Fruit fly (Drosophila melanogaster) whole organism, embryonic: ENCODE data around the gene alpha-PheRS.

Experiments used
- Bdp1 ChIP-seq: fragments of 200-800 bp; sonication (Bioruptor generic); optimal IDR thresholded peaks from 3 replicates; lab custom pipeline; 2016; ENCODE audit warnings: missing biosample characterization, missing genetic modification characterization
- CG10543 ChIP-seq: fragments of 200-800 bp; sonication (Bioruptor generic); optimal IDR thresholded peaks from 3 replicates; lab custom pipeline; 2017; ENCODE audit warnings: missing biosample characterization, mild to moderate bottlenecking, missing genetic modification characterization, moderate library complexity
- CG15514 ChIP-seq: fragments of 200-800 bp; sonication (Bioruptor generic); optimal IDR thresholded peaks from 3 replicates; lab custom pipeline; 2017; ENCODE audit warnings: missing biosample characterization, missing genetic modification characterization, mild to moderate bottlenecking, moderate library complexity, missing genetic modification reagents
- CG17328 ChIP-seq: fragments of 200-800 bp; sonication (Bioruptor generic); IDR thresholded peaks from 2 replicates; pipeline ENCODE4 v1.3.6; 2022; ENCODE audit warnings: missing biosample characterization, missing genetic modification characterization
- CG2129 ChIP-seq: fragments of 200-800 bp; sonication (Bioruptor generic); IDR thresholded peaks from 2 replicates; pipeline ENCODE4 v1.3.6; 2022; ENCODE audit warnings: missing biosample characterization, missing genetic modification characterization; ENCODE audit not compliant: partially characterized antibody
- CG3163 ChIP-seq: fragments of 200-800 bp; sonication (Bioruptor generic); optimal IDR thresholded peaks from 3 replicates; lab custom pipeline; 2016; ENCODE audit warnings: missing biosample characterization, missing genetic modification characterization
- CG34376 ChIP-seq: fragments of 200-800 bp; sonication (Bioruptor generic); optimal IDR thresholded peaks from 2 replicates; lab custom pipeline; 2018; ENCODE audit warnings: missing biosample characterization, mild to moderate bottlenecking, missing genetic modification characterization
- CG5180 ChIP-seq: fragments of 200-800 bp; sonication (Bioruptor generic); optimal IDR thresholded peaks from 3 replicates; lab custom pipeline; 2017; ENCODE audit warnings: missing biosample characterization, missing genetic modification characterization, mild to moderate bottlenecking, moderate library complexity, missing genetic modification reagents
- CG5953 ChIP-seq: fragments of 200-800 bp; sonication (Bioruptor generic); IDR thresholded peaks from 2 replicates; pipeline ENCODE4 v1.3.6; 2022; ENCODE audit warnings: missing biosample characterization, missing genetic modification characterization
- CG6791 ChIP-seq: fragments of 200-800 bp; sonication (Bioruptor generic); IDR thresholded peaks from 3 replicates; pipeline ENCODE4 v1.3.6; 2022; ENCODE audit warnings: missing biosample characterization, missing genetic modification characterization; ENCODE audit not compliant: partially characterized antibody
- CG8281 ChIP-seq: fragments of 200-800 bp; sonication (Bioruptor generic); optimal IDR thresholded peaks from 2 replicates; lab custom pipeline; 2018; ENCODE audit warnings: missing biosample characterization, mild to moderate bottlenecking, missing genetic modification characterization, moderate library complexity
- Chrac-16 ChIP-seq: fragments of 200-800 bp; sonication (Bioruptor generic); optimal IDR thresholded peaks from 3 replicates; lab custom pipeline; 2016; ENCODE audit warnings: missing biosample characterization, missing genetic modification characterization
- D ChIP-seq, 2 experiments: fragments of 200-800 bp in 1 of 2; fragments of >200 bp in 1 of 2; sonication (Bioruptor generic) in 1 of 2; optimal IDR thresholded peaks; 2 replicates in 1 of 2; 3 replicates in 1 of 2; lab custom pipeline; 2017; ENCODE audit warnings: mild to moderate bottlenecking in 1 of 2, missing biosample characterization in 1 of 2, missing genetic modification characterization in 1 of 2, missing genetic modification reagents in 1 of 2
- D19A ChIP-seq: fragments of 200-800 bp; optimal IDR thresholded peaks from 3 replicates; lab custom pipeline; 2019; ENCODE audit warnings: missing biosample characterization, mild to moderate bottlenecking, missing genetic modification characterization, moderate library complexity
- D19B ChIP-seq: fragments of 200-800 bp; sonication (Bioruptor generic); optimal IDR thresholded peaks from 2 replicates; lab custom pipeline; 2017; ENCODE audit warnings: missing biosample characterization, mild to moderate bottlenecking, missing genetic modification characterization
- Deaf1 ChIP-seq: fragments of 200-800 bp; optimal IDR thresholded peaks from 3 replicates; lab custom pipeline; 2019; ENCODE audit warnings: missing biosample characterization, mild to moderate bottlenecking, missing genetic modification characterization, moderate library complexity
- Dip2 ChIP-seq: fragments of 200-800 bp; sonication (Bioruptor generic); IDR thresholded peaks from 2 replicates; pipeline ENCODE4 v1.3.6; 2022; ENCODE audit warnings: missing biosample characterization, missing genetic modification characterization
- Drgx ChIP-seq: fragments of 200-800 bp; sonication (Bioruptor generic); IDR thresholded peaks from 2 replicates; pipeline ENCODE4 v1.3.6; 2022; ENCODE audit warnings: missing biosample characterization, missing genetic modification characterization
- E2f1 ChIP-seq: fragments of 200-800 bp; sonication (Bioruptor generic); IDR thresholded peaks from 2 replicates; pipeline ENCODE4 v1.3.6; 2022; ENCODE audit warnings: missing biosample characterization, missing genetic modification characterization
- Fer1 ChIP-seq: fragments of 200-800 bp; sonication (Bioruptor generic); optimal IDR thresholded peaks from 2 replicates; lab custom pipeline; 2017; ENCODE audit warnings: missing biosample characterization, mild to moderate bottlenecking, missing genetic modification characterization
- H2.0 ChIP-seq: fragments of 200-800 bp; sonication (Bioruptor generic); IDR thresholded peaks from 2 replicates; pipeline ENCODE4 v1.3.6; 2022; ENCODE audit warnings: missing biosample characterization, missing genetic modification characterization
- Hand ChIP-seq: fragments of 200-800 bp; sonication (Bioruptor generic); optimal IDR thresholded peaks from 2 replicates; lab custom pipeline; 2017; ENCODE audit warnings: mild to moderate bottlenecking, missing biosample characterization, missing genetic modification reagents, missing genetic modification characterization
- Med ChIP-seq: fragments of 200-800 bp; sonication (Bioruptor generic); peaks from one replicate; lab custom pipeline; 2016; ENCODE audit warnings: missing biosample characterization, missing genetic modification characterization, mild to moderate bottlenecking, inconsistent platforms, moderate library complexity
- Nf-YB ChIP-seq: fragments of 200-800 bp; sonication (Bioruptor generic); optimal IDR thresholded peaks from 3 replicates; lab custom pipeline; 2019; ENCODE audit warnings: missing biosample characterization, mild to moderate bottlenecking, missing genetic modification characterization, moderate library complexity
- Scr ChIP-seq: fragments of 200-800 bp; sonication (Bioruptor generic); IDR thresholded peaks from 2 replicates; pipeline ENCODE4 v1.3.6; 2022; ENCODE audit warnings: missing biosample characterization, missing genetic modification characterization; ENCODE audit not compliant: partially characterized antibody
- Sox100B ChIP-seq: fragments of 200-800 bp; sonication (Bioruptor generic); optimal IDR thresholded peaks from 3 replicates; lab custom pipeline; 2018; ENCODE audit warnings: missing biosample characterization, mild to moderate bottlenecking, missing genetic modification characterization
- Sry-β ChIP-seq: fragments of 200-800 bp; sonication (Bioruptor generic); optimal IDR thresholded peaks from 2 replicates; lab custom pipeline; 2018; ENCODE audit warnings: missing biosample characterization, mild to moderate bottlenecking, missing genetic modification characterization, moderate library complexity
- bsh ChIP-seq, 2 experiments: fragments of 200-800 bp; sonication (Bioruptor generic); optimal IDR thresholded peaks; 2 replicates each; lab custom pipeline; 2017 to 2018; ENCODE audit warnings: mild to moderate bottlenecking in 2 of 2, missing biosample characterization in 2 of 2, missing genetic modification characterization in 2 of 2, moderate library complexity in 1 of 2
- dati ChIP-seq: fragments of 200-800 bp; sonication (Bioruptor generic); IDR thresholded peaks from 2 replicates; pipeline ENCODE4 v1.3.6; 2022; ENCODE audit warnings: missing biosample characterization, missing genetic modification characterization
- eyg ChIP-seq: fragments of 200-800 bp; sonication (Bioruptor generic); optimal IDR thresholded peaks from 3 replicates; lab custom pipeline; 2016; ENCODE audit warnings: missing biosample characterization, missing genetic modification characterization
- ken ChIP-seq: fragments of 200-800 bp; sonication (Bioruptor generic); IDR thresholded peaks from 3 replicates; pipeline ENCODE4 v1.3.6; 2022; ENCODE audit warnings: missing biosample characterization, missing genetic modification characterization
- lmd ChIP-seq: fragments of 200-800 bp; sonication (Bioruptor generic); IDR thresholded peaks from 2 replicates; pipeline ENCODE4 v1.3.6; 2022; ENCODE audit warnings: missing biosample characterization, missing genetic modification characterization
- nmo ChIP-seq: fragments of 200-800 bp; sonication (Bioruptor generic); optimal IDR thresholded peaks from 2 replicates; lab custom pipeline; 2018; ENCODE audit warnings: missing biosample characterization, mild to moderate bottlenecking, missing genetic modification characterization, moderate library complexity
- nom ChIP-seq: fragments of 200-800 bp; sonication (Bioruptor generic); optimal IDR thresholded peaks from 2 replicates; lab custom pipeline; 2017; ENCODE audit warnings: missing biosample characterization, missing genetic modification characterization, mild to moderate bottlenecking, moderate library complexity, missing genetic modification reagents
- onecut ChIP-seq: fragments of 200-800 bp; sonication (Bioruptor generic); IDR thresholded peaks from 2 replicates; pipeline ENCODE4 v1.3.6; 2022; ENCODE audit warnings: missing biosample characterization, missing genetic modification characterization
- phol ChIP-seq: fragments of 200-800 bp; sonication (Bioruptor generic); optimal IDR thresholded peaks from 3 replicates; lab custom pipeline; 2018; ENCODE audit warnings: missing biosample characterization, mild to moderate bottlenecking, missing genetic modification characterization, moderate library complexity
- pros ChIP-seq: fragments of 200-800 bp; sonication (Bioruptor generic); optimal IDR thresholded peaks from 3 replicates; lab custom pipeline; 2019; ENCODE audit warnings: missing biosample characterization, mild to moderate bottlenecking, missing genetic modification characterization, moderate library complexity
- repo ChIP-seq: fragments of 200-800 bp; sonication (Bioruptor generic); optimal IDR thresholded peaks from 2 replicates; lab custom pipeline; 2016; ENCODE audit warnings: missing biosample characterization, missing genetic modification characterization
- sob ChIP-seq: fragments of 200-800 bp; sonication (Bioruptor generic); IDR thresholded peaks from 2 replicates; pipeline ENCODE4 v1.3.6; 2022; ENCODE audit warnings: missing biosample characterization, missing genetic modification characterization
- stwl ChIP-seq: fragments of 200-800 bp; sonication (Bioruptor generic); optimal IDR thresholded peaks from 3 replicates; lab custom pipeline; 2018; ENCODE audit warnings: missing biosample characterization, mild to moderate bottlenecking, missing genetic modification characterization, moderate library complexity

The alpha-PheRS gene

DNA sequence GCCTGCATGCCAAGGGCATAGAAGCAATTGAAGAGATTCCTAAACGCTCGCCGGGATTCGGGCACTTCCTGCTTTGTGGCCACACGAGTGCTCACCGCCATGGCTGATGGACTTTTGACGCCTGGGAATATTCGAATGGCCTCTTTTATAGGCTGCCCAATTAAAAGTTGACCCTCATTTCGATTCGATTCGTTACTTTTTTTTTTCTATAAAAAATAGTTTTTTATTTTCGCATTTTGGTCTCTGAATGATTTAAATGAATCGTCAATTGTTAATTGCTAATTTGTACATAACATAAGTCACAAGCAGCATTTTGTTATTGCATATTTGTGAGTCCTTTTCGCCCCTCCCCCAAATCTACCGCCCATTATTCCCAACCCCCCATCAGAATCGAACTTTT, 20.2 kb upstream of the alpha-PheRS start, which contains the start of gene Or7a:
Or7a (minus strand) TSS at position 101 of the 400 bp plus-strand sequence.
- TF ChIP-seq Deaf1 (tag; lab: Kevin White, UChicago) (no peak), nmo (GFP tag; lab: Kevin White, UChicago) (no peak), dati (no peak), ken (GFP tag; lab: Robert Waterston, UW) (no peak), lmd (GFP tag; lab: Robert Waterston, UW) (no peak), sob (GFP tag; lab: Robert Waterston, UW) (no peak), Hand (no peak), phol (no peak)
- TF ChIP-seq, all 482 proteins: peak for 0

DNA sequence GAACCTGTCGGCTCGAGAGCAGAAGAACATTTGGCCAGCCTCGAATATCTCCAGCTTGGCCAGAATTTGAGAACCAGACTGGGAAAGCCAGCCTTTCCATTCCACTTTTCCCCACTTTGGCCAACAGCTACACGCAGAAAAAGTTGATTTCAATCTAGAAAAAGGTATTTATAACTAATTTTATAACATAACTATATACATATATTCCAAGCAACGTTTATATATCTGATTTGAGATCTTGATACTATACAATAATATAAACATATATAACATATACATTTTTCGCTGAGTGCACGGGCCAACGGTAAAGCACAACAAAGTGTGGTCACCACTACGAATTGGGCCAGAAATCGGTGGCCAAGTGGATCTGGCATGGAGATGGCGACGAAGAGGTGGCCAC, 18.1 kb upstream of the alpha-PheRS start:
- TF ChIP-seq Drgx (GFP tag; lab: Robert Waterston, UW) (peak; percentile 52; the same call in 1 of the 2 replicates), D (optimal IDR thresholded peaks at IDR 0.05; lab: Kevin White, UChicago) (no peak), D (GFP tag; optimal IDR thresholded peaks at IDR 0.05; lab: Kevin White, UChicago) (no peak), onecut (GFP tag; lab: Robert Waterston, UW) (no peak), Chrac-16 (no peak)

DNA sequence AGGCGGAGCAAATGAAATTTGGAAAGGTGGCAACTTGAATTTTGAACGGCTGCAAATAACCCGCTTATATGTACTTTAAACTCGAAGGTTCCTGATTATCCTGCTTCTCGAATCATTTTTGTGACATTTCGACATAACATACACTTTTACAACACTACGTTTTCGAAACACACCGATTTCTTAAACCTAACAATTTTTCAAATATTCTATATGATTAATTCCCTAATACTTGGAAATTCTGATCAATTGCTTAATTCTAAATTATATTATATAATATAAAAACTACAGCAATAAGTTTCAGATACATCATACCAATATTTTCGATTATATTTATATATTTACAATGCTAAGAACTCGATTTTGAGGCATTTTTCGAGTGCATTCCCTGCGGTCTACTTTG, 17.3 kb upstream of the alpha-PheRS start, which contains the start of gene CG10761:
CG10761 (minus strand) TSS at position 101 of the 400 bp plus-strand sequence.
- TF ChIP-seq Scr (GFP tag; lab: Robert Waterston, UW) (no peak), CG5180 (GFP tag; lab: Kevin White, UChicago) (no peak), CG5953 (no peak), repo (no peak), CG17328 (no peak), Dip2 (GFP tag; lab: Robert Waterston, UW) (no peak), stwl (tag; lab: Kevin White, UChicago) (peak; percentile 34)

dm6 chrX:8159754-8160153, 14.4 kb upstream of the alpha-PheRS start, which contains the start of gene CG15337:
Gene CG15337, plus strand, starts transcription at chrX:8160054.
- TF ChIP-seq E2f1 (GFP tag; lab: Robert Waterston, UW) (no peak), CG3163 (GFP tag; lab: Kevin White, UChicago) (no peak), H2.0 (GFP tag; lab: Robert Waterston, UW) (no peak), Fer1 (GFP tag; lab: Kevin White, UChicago) (no peak), CG10543 (GFP tag; lab: Kevin White, UChicago) (no peak), Sox100B (GFP tag; lab: Kevin White, UChicago) (no peak), CG5180 (GFP tag; lab: Kevin White, UChicago) (no peak), CG15514 (GFP tag; lab: Kevin White, UChicago) (no peak), Nf-YB (GFP tag; lab: Kevin White, UChicago) (no peak), phol (no peak), eyg (GFP tag; lab: Kevin White, UChicago) (no peak), D19A (tag; lab: Kevin White, UChicago) (no peak), Bdp1 (no peak), CG2129 (GFP tag; lab: Robert Waterston, UW) (no peak), pros (no peak)

DNA sequence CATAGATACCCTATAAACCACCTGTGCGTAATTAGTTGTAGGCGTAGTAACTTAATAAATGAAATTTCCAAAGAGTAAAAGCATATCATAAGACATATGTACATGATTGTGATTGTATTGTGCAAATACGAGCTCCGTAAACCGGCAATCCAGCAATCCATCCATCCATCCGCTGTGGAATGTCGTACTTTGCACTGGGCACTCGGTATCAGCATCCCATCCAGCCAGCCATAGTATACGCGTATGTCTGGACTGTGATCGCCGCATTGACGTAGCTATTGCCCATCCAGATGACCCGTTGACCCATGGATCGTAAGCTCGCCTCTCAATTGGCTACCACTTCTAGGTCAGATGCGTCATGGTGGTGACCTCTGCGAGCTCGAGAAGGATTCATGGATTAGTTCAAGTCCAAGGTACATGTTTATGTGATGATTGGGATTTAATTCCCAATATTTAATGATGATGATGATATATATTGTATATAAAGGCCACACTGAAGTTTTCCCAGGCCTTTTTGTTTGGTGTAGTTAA, 13.6 kb upstream of the alpha-PheRS start:
- TF ChIP-seq D19B (GFP tag; lab: Kevin White, UChicago) (peak; percentile 18), Sry-β (GFP tag; lab: Kevin White, UChicago) (no peak), bsh (GFP tag; optimal IDR thresholded peaks at IDR 0.05; lab: Kevin White, UChicago) (peak in 1 of 2 experiments; percentile 56), nom (GFP tag; lab: Kevin White, UChicago) (peak; percentile 96), Med (GFP tag; lab: Kevin White, UChicago) (peak; percentile 42), CG6791 (GFP tag; lab: Robert Waterston, UW) (no peak), CG34376 (GFP tag; lab: Kevin White, UChicago) (peak; percentile 28), CG8281 (tag; lab: Kevin White, UChicago) (peak; percentile 60)
